Fruit fly (Drosophila melanogaster) whole organism, adult: Measurements from ENCODE around the gene CG5391.
A peak's percentile ranks its signal among the peaks of the same experiment; 100 is the strongest.

Experiments
- CG11617 ChIP-seq: fragments of 200-800 bp; sonication (Bioruptor generic); optimal IDR thresholded peaks from 2 replicates; lab custom pipeline; 2017; ENCODE audit warnings: mild to moderate bottlenecking, missing biosample characterization, missing genetic modification reagents, missing genetic modification characterization
- CG12768 ChIP-seq: fragments of 200-800 bp; sonication (Bioruptor generic); optimal IDR thresholded peaks from 2 replicates; lab custom pipeline; 2017; ENCODE audit warnings: missing biosample characterization, missing genetic modification characterization, mild to moderate bottlenecking, moderate library complexity, missing genetic modification reagents
- CG14711 ChIP-seq: fragments of 200-800 bp; sonication (Bioruptor generic); optimal IDR thresholded peaks from 2 replicates; lab custom pipeline; 2018; ENCODE audit warnings: missing biosample characterization, mild to moderate bottlenecking, missing genetic modification characterization, moderate library complexity
- CG1620 ChIP-seq: fragments of 200-800 bp; sonication (Bioruptor generic); optimal IDR thresholded peaks from 2 replicates; lab custom pipeline; 2016; ENCODE audit warnings: missing biosample characterization, missing genetic modification characterization
- CG33017 ChIP-seq: fragments of 200-800 bp; sonication (Bioruptor generic); optimal IDR thresholded peaks from 2 replicates; lab custom pipeline; 2018; ENCODE audit warnings: missing biosample characterization, mild to moderate bottlenecking, missing genetic modification characterization, moderate library complexity
- CG5204 ChIP-seq: fragments of 200-800 bp; sonication (Bioruptor generic); optimal IDR thresholded peaks from 2 replicates; lab custom pipeline; 2016; ENCODE audit warnings: missing biosample characterization, missing genetic modification characterization
- CG7045 ChIP-seq: fragments of 200-800 bp; sonication (Bioruptor generic); optimal IDR thresholded peaks from 2 replicates; lab custom pipeline; 2017; ENCODE audit warnings: missing biosample characterization, mild to moderate bottlenecking, missing genetic modification characterization
- CG7101 ChIP-seq: fragments of 200-800 bp; sonication (Bioruptor generic); optimal IDR thresholded peaks from 2 replicates; lab custom pipeline; 2018; ENCODE audit warnings: missing biosample characterization, mild to moderate bottlenecking, missing genetic modification characterization, moderate library complexity
- Clk ChIP-seq: fragments of 200-800 bp; sonication (Bioruptor generic); optimal IDR thresholded peaks from 2 replicates; lab custom pipeline; 2017; ENCODE audit warnings: missing biosample characterization, missing genetic modification characterization
- Crg-1 ChIP-seq: fragments of 200-800 bp; sonication (Bioruptor generic); optimal IDR thresholded peaks from 2 replicates; lab custom pipeline; 2016; ENCODE audit warnings: missing biosample characterization, missing genetic modification characterization
- Hr96 ChIP-seq: fragments of 200-800 bp; sonication (Bioruptor generic); optimal IDR thresholded peaks from 2 replicates; lab custom pipeline; 2016; ENCODE audit warnings: missing biosample characterization, missing genetic modification characterization
- Mnt ChIP-seq: fragments of 200-800 bp; sonication (Bioruptor generic); optimal IDR thresholded peaks from 2 replicates; lab custom pipeline; 2016; ENCODE audit warnings: missing biosample characterization, mild to moderate bottlenecking, missing genetic modification characterization
- bab1 ChIP-seq: fragments of 200-800 bp; sonication (Bioruptor generic); optimal IDR thresholded peaks from 3 replicates; lab custom pipeline; 2019; ENCODE audit warnings: missing biosample characterization, mild to moderate bottlenecking, missing genetic modification characterization, moderate library complexity
- cic ChIP-seq: fragments of 200-800 bp; sonication (Bioruptor generic); optimal IDR thresholded peaks from 2 replicates; lab custom pipeline; 2017; ENCODE audit warnings: missing biosample characterization, mild to moderate bottlenecking, missing genetic modification characterization, moderate library complexity
- cnc ChIP-seq, 2 experiments: fragments of >200 bp; optimal IDR thresholded peaks; 2 replicates each; lab custom pipeline; 2017
- kay ChIP-seq: fragments of 200-800 bp; sonication (Bioruptor generic); peaks from one replicate; lab custom pipeline; 2016; ENCODE audit warnings: missing biosample characterization, missing genetic modification characterization, borderline replicate concordance
- ovo ChIP-seq: fragments of 200-800 bp; sonication (Bioruptor generic); optimal IDR thresholded peaks from 2 replicates; lab custom pipeline; 2016; ENCODE audit warnings: missing biosample characterization, missing genetic modification characterization
- pad ChIP-seq: fragments of 200-800 bp; sonication (Bioruptor generic); optimal IDR thresholded peaks from 3 replicates; lab custom pipeline; 2017; ENCODE audit warnings: missing biosample characterization, missing genetic modification characterization, mild to moderate bottlenecking, moderate library complexity, missing genetic modification reagents
- tj ChIP-seq: fragments of 200-800 bp; sonication (Bioruptor generic); optimal IDR thresholded peaks from 3 replicates; lab custom pipeline; 2017; ENCODE audit warnings: missing biosample characterization, mild to moderate bottlenecking, missing genetic modification characterization, moderate library complexity
- toe ChIP-seq: fragments of 200-800 bp; sonication (Bioruptor generic); optimal IDR thresholded peaks from 2 replicates; lab custom pipeline; 2016; ENCODE audit warnings: missing biosample characterization, missing genetic modification characterization

Gene CG5391

DNA sequence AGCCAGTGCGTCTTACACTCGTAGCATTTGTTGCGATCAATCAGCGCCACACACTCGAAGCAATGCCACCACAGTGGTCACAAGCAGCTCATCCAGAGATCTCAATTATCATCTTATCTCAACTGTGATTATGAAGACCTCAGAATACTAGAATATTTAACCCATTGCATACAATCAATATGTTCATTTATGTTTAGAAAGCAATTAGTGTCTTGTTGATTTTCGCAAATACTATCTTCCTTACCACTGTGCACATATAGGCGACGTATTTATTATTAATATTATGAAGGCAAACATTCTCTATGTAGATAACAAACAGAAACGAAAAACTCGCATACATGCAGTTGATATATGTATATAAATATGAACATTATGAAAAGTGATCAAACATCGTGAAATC is 24.9 kb upstream of the CG5391 start:
- peak; percentile 55 for TF ChIP-seq CG7045 (GFP tag; lab: Kevin White, UChicago)
- TF ChIP-seq bab1 (GFP tag; lab: Kevin White, UChicago) = no peak
- peak; percentile 26 for TF ChIP-seq Hr96 (GFP tag; lab: Kevin White, UChicago)
- peak; percentile 79 for TF ChIP-seq CG12768
- peak; percentile 30 for TF ChIP-seq pad
- peak; percentile 33 for TF ChIP-seq tj (GFP tag; lab: Kevin White, UChicago)
- peak; percentile 79 for TF ChIP-seq CG33017 (tag; lab: Kevin White, UChicago)
- no peak for TF ChIP-seq Crg-1 (GFP tag; lab: Kevin White, UChicago)
- peak; percentile 29 for TF ChIP-seq cic
- TF ChIP-seq Clk = no peak
- peak; percentile 15 for TF ChIP-seq Mnt (GFP tag; lab: Kevin White, UChicago)
- no peak for TF ChIP-seq CG5204 (GFP tag; lab: Kevin White, UChicago)
- peak; percentile 7 for TF ChIP-seq toe (GFP tag; lab: Kevin White, UChicago)
- TF ChIP-seq CG14711 (tag; lab: Kevin White, UChicago) = peak; percentile 76
- TF ChIP-seq cnc (optimal IDR thresholded peaks at IDR 0.05; lab: Kevin White, UChicago) = no peak
- TF ChIP-seq CG1620 = no peak
- TF ChIP-seq ovo = no peak
- peak; percentile 63 for TF ChIP-seq CG11617
- no peak for TF ChIP-seq kay
- TF ChIP-seq CG7101 (tag; lab: Kevin White, UChicago) = peak; percentile 80

DNA sequence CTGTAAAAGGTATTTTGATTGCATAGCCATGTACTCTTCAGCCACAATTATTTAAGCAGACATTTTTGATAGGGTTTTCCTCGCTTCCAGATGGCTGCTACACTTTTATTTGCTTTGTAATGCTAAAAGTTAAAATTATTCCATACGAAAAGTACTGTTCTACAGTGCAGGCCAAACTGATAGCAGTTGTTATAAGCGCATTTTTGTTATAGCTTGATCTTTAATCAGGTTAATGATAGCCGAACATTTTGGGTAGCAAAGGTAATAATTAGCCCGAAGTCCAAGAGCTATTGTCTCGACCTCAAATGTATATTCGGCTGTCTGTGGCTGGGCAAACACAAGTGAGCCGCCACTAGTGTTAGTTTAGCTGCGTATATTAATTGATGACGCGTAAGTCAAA is 24.0 kb upstream of the CG5391 start:
- TF ChIP-seq cnc (optimal IDR thresholded peaks at IDR 0.05; lab: Kevin White, UChicago) = no peak
- no peak for TF ChIP-seq tj (GFP tag; lab: Kevin White, UChicago)
- TF ChIP-seq kay = no peak
- TF ChIP-seq Mnt (GFP tag; lab: Kevin White, UChicago) = no peak
- TF ChIP-seq CG14711 (tag; lab: Kevin White, UChicago) = no peak
- TF ChIP-seq CG1620 = no peak
- no peak for TF ChIP-seq toe (GFP tag; lab: Kevin White, UChicago)
- TF ChIP-seq ovo = no peak
- TF ChIP-seq Clk = no peak
- no peak for TF ChIP-seq pad
- TF ChIP-seq cic = no peak
- TF ChIP-seq CG5204 (GFP tag; lab: Kevin White, UChicago) = no peak
- no peak for TF ChIP-seq bab1 (GFP tag; lab: Kevin White, UChicago)
- TF ChIP-seq CG11617 = no peak
- no peak for TF ChIP-seq Crg-1 (GFP tag; lab: Kevin White, UChicago)
- TF ChIP-seq CG7045 (GFP tag; lab: Kevin White, UChicago) = no peak
- TF ChIP-seq Hr96 (GFP tag; lab: Kevin White, UChicago) = no peak
- no peak for TF ChIP-seq CG7101 (tag; lab: Kevin White, UChicago)

DNA sequence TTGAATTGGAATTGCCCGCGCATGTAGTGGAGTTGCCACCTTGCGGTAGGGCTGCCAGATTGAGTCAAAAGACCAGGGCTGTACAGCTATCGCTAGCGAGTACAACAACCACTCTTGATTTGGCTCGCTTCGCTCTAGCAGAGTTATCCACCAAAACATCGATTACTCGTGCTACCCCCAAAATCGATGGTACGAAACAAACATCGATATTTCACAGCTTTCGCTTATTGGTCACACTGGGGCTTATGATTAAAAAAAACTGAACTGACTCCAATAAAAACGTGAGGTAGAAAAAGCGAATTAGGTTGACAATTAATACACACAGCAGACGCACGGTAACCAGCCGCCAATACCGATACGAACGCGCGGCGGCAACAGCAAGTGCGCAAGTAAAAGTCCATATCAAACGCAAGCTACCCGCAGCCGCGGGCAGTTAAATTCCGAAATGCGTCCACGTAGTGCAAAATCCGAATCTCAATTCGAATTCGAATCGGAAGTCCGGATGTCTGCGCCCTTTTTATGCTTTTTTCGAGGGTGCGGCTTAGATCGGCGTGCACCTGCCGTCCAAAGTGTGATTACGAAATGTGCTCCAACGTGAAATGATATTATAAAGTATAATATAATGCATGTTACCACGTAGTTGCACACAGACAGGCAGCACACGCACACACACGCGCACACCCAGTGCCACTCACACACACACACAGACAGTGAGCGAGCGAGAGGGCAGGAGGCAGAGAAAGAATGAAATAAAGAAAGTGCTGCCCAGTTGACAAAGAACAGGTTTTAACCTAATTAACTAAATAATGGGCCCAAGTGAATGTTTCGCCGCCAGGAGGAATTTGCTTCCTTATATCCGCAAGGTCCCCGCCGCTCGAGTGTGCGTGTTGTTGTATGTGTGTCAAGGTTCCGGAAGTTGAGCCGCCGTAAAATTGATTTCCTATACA is 22.8 kb upstream of the CG5391 start, which contains the start of gene Sar1:
Sar1 (plus strand) TSS at position 222 of the 947 bp plus-strand sequence.
- peak; percentile 26 for TF ChIP-seq pad
- peak; percentile 46 for TF ChIP-seq bab1 (GFP tag; lab: Kevin White, UChicago)
- TF ChIP-seq toe (GFP tag; lab: Kevin White, UChicago) = no peak
- TF ChIP-seq cic = peak; percentile 61
- TF ChIP-seq CG11617 = peak; percentile 21
- no peak for TF ChIP-seq CG5204 (GFP tag; lab: Kevin White, UChicago)
- TF ChIP-seq cnc (optimal IDR thresholded peaks at IDR 0.05; lab: Kevin White, UChicago) = no peak
- peak; percentile 21 for TF ChIP-seq Clk
- no peak for TF ChIP-seq kay
- peak; percentile 18 for TF ChIP-seq Crg-1 (GFP tag; lab: Kevin White, UChicago)
- peak; percentile 36 for TF ChIP-seq Mnt (GFP tag; lab: Kevin White, UChicago)
- no peak for TF ChIP-seq CG7045 (GFP tag; lab: Kevin White, UChicago)
- no peak for TF ChIP-seq ovo
- TF ChIP-seq CG12768 = peak; percentile 47
- no peak for TF ChIP-seq Hr96 (GFP tag; lab: Kevin White, UChicago)
- peak; percentile 58 for TF ChIP-seq CG1620
- TF ChIP-seq CG14711 (tag; lab: Kevin White, UChicago) = no peak
- no peak for TF ChIP-seq tj (GFP tag; lab: Kevin White, UChicago)
- TF ChIP-seq CG7101 (tag; lab: Kevin White, UChicago) = peak; percentile 13
- no peak for TF ChIP-seq CG33017 (tag; lab: Kevin White, UChicago)

DNA sequence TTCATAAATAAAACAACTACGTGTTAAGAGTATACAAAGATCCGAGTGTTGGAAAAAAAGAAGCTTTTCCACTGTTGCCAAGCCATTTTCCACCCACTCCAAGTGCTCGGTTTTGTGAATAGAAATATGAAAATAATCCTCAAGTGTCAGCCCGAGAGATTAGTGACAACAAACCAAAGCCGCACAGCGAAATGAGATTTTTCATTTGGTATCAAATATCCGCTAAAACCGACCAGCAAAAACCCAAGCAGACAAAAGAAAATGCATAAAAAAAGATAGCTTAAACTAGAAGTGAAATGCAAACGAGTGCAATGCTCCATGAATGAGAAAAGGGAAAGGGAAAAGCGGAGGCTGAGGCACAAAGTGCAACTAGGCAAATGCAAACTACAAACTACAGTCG is 17.4 kb upstream of the CG5391 start, which contains the start of gene rdhB:
rdhB (plus strand) TSS at position 301 of the 400 bp plus-strand sequence.
- TF ChIP-seq toe (GFP tag; lab: Kevin White, UChicago) (no peak), CG7045 (GFP tag; lab: Kevin White, UChicago) (no peak), Crg-1 (GFP tag; lab: Kevin White, UChicago) (no peak), kay (no peak), CG14711 (tag; lab: Kevin White, UChicago) (no peak), Clk (no peak), ovo (no peak), cic (no peak), CG1620 (no peak), Hr96 (GFP tag; lab: Kevin White, UChicago) (no peak), bab1 (GFP tag; lab: Kevin White, UChicago) (no peak), CG5204 (GFP tag; lab: Kevin White, UChicago) (no peak), tj (GFP tag; lab: Kevin White, UChicago) (no peak), CG33017 (tag; lab: Kevin White, UChicago) (no peak), cnc (optimal IDR thresholded peaks at IDR 0.05; lab: Kevin White, UChicago) (no peak), CG12768 (no peak)

DNA sequence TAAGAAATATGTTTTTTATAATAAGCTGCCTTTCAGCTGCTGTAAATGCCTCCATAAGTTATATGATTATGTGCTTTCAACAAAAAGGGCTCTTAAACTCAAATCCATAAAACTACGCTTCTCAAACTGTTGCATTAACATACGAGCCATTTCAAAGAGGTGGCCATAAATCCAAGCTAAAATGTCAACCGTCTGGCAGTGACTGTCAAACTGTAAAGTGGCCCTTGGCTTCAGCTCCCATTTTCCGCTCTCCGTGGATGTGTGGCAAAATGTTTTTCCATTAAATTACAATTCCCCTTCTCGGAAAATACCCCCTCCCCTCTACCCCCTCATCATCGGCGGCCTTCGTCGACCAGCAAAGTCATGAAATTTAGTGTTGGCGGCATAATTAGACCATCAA is 8.8 kb upstream of the CG5391 start:
- TF ChIP-seq pad = no peak
- no peak for TF ChIP-seq CG14711 (tag; lab: Kevin White, UChicago)
- TF ChIP-seq bab1 (GFP tag; lab: Kevin White, UChicago) = no peak
- TF ChIP-seq CG12768 = no peak
- TF ChIP-seq CG33017 (tag; lab: Kevin White, UChicago) = no peak
